Worm (Caenorhabditis elegans) whole organism, midembryonic: Measurements from ENCODE around the gene ostf-4.

ENCODE experiments used
- cog-1 ChIP-seq: sonication (generic microtip); optimal IDR thresholded peaks from 2 replicates; lab custom pipeline; 2016; ENCODE audit warnings: missing genetic modification characterization, missing compliant biosample characterization
- flt-1 ChIP-seq: fragments of 200-800 bp; sonication (Bioruptor generic); IDR thresholded peaks from 2 replicates; pipeline ENCODE4 v1.3.6; 2022; ENCODE audit warnings: missing genetic modification characterization, missing compliant biosample characterization
- ztf-23 ChIP-seq: fragments of 200-800 bp; sonication (Bioruptor generic); IDR thresholded peaks from 2 replicates; pipeline ENCODE4 v1.3.6; 2022; ENCODE audit warnings: missing genetic modification reagents, missing genetic modification characterization, missing compliant biosample characterization

DNA sequence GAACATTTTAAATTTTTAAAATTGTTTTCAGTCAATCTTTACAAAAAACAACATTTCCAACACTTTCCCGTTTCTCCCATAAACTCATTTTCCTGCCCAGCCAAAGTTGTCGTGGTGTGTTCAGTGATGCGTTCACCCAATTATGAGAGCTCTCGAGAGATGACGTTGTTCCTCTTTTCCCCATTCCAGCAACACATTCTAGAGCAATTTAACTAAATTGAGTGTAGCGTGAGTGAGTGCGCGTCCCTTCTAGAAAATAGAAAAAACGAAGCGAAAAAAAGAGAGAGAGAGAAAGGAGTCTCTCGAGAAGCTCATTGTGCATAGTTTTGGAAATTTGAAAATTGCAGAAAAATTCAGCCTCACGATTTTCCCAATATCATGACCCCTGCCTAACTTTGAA, 40.4 kb upstream of the ostf-4 start:
- TF ChIP-seq flt-1 (GFP tag; lab: Robert Waterston, UW) = no peak
- no peak for TF ChIP-seq cog-1 (tag; lab: Kevin White, UChicago)
- no peak for TF ChIP-seq ztf-23 (GFP tag; lab: Robert Waterston, UW)
